Worm (Caenorhabditis elegans) whole organism, L1 larva: ENCODE results near the gene Y53F4B.7.

Experiments
- C04F5.9 ChIP-seq: sonication (generic microtip); optimal IDR thresholded peaks from 2 replicates; lab custom pipeline; 2016; ENCODE audit warnings: missing genetic modification characterization, missing compliant biosample characterization
- C16A3.4 ChIP-seq: fragments of 150-350 bp; optimal IDR thresholded peaks from 2 replicates; lab custom pipeline; 2014; ENCODE audit warnings: missing biosample characterization, missing genetic modification characterization
- F16B12.6 ChIP-seq: fragments of 150-350 bp; optimal IDR thresholded peaks from 2 replicates; lab custom pipeline; 2014; ENCODE audit warnings: missing biosample characterization, missing genetic modification characterization
- aha-1 ChIP-seq: fragments of 150-350 bp; optimal IDR thresholded peaks from 2 replicates; lab custom pipeline; 2014; ENCODE audit warnings: missing biosample characterization, missing genetic modification characterization
- blmp-1 ChIP-seq: fragments of 150-350 bp; optimal IDR thresholded peaks from 2 replicates; lab custom pipeline; 2014; ENCODE audit warnings: missing biosample characterization, missing genetic modification characterization
- ceh-8 ChIP-seq: fragments of 200-800 bp; sonication (Bioruptor generic); optimal IDR thresholded peaks from 2 replicates; lab custom pipeline; 2018; ENCODE audit warnings: mild to moderate bottlenecking, missing genetic modification characterization, moderate library complexity, missing compliant biosample characterization
- ceh-82 ChIP-seq, 3 experiments: fragments of 150-350 bp in 1 of 3; sonication (generic microtip) in 2 of 3; optimal IDR thresholded peaks; 2 replicates each; lab custom pipeline; 2014 to 2017; ENCODE audit warnings: missing biosample characterization in 3 of 3, missing genetic modification characterization in 3 of 3
- dpl-1 ChIP-seq, 3 experiments: fragments of 150-350 bp in 2 of 3; sonication (generic microtip) in 1 of 3; optimal IDR thresholded peaks; 2 replicates each; lab custom pipeline; 2014 to 2017; ENCODE audit warnings: missing biosample characterization in 3 of 3, missing genetic modification characterization in 3 of 3, missing genetic modification reagents in 3 of 3
- dsc-1 ChIP-seq: sonication (generic microtip); optimal IDR thresholded peaks from 2 replicates; lab custom pipeline; 2016; ENCODE audit warnings: mild to moderate bottlenecking, missing genetic modification characterization, missing compliant biosample characterization
- efl-1 ChIP-seq, 4 experiments: fragments of 150-350 bp; optimal IDR thresholded peaks in 3 of 4; peaks in 1 of 4; 1 replicate in 1 of 4; 2 replicates in 3 of 4; lab custom pipeline; 2014; ENCODE audit warnings: missing biosample characterization in 2 of 4, missing genetic modification characterization in 2 of 4, missing genetic modification reagents in 2 of 4
- efl-3 ChIP-seq: fragments of 200-800 bp; sonication (Bioruptor generic); optimal IDR thresholded peaks from 2 replicates; lab custom pipeline; 2018; ENCODE audit warnings: mild to moderate bottlenecking, missing genetic modification characterization, missing compliant biosample characterization
- elt-2 ChIP-seq: sonication (generic microtip); optimal IDR thresholded peaks from 2 replicates; lab custom pipeline; 2016; ENCODE audit warnings: missing genetic modification characterization, mild to moderate bottlenecking, inconsistent platforms, missing compliant biosample characterization, missing genetic modification reagents
- fkh-4 ChIP-seq: sonication (generic microtip); optimal IDR thresholded peaks from 2 replicates; lab custom pipeline; 2016; ENCODE audit warnings: missing compliant biosample characterization, missing genetic modification characterization, borderline replicate concordance
- fkh-8 ChIP-seq: sonication (generic microtip); optimal IDR thresholded peaks from 2 replicates; lab custom pipeline; 2016; ENCODE audit warnings: mild to moderate bottlenecking, missing genetic modification characterization, missing compliant biosample characterization
- grh-1 ChIP-seq: fragments of 200-800 bp; sonication (Bioruptor generic); IDR thresholded peaks from 2 replicates; pipeline ENCODE4 v1.3.6; 2022; ENCODE audit warnings: missing genetic modification reagents, missing genetic modification characterization, missing compliant biosample characterization
- hlh-4 ChIP-seq: sonication (generic microtip); optimal IDR thresholded peaks from 2 replicates; lab custom pipeline; 2016; ENCODE audit warnings: mild to moderate bottlenecking, missing genetic modification characterization, missing compliant biosample characterization
- hpl-2 ChIP-seq: fragments of 150-350 bp; optimal IDR thresholded peaks from 2 replicates; lab custom pipeline; 2014; ENCODE audit warnings: missing biosample characterization, missing genetic modification reagents, missing genetic modification characterization
- irx-1 ChIP-seq: sonication (generic microtip); optimal IDR thresholded peaks from 2 replicates; lab custom pipeline; 2016; ENCODE audit warnings: missing genetic modification characterization, missing compliant biosample characterization
- lin-13 ChIP-seq: fragments of 150-350 bp; optimal IDR thresholded peaks from 2 replicates; lab custom pipeline; 2014; ENCODE audit warnings: missing biosample characterization, missing genetic modification reagents, missing genetic modification characterization
- lin-14 ChIP-seq: fragments of 200-800 bp; sonication (Bioruptor generic); optimal IDR thresholded peaks from 2 replicates; lab custom pipeline; 2018; ENCODE audit warnings: mild to moderate bottlenecking, missing genetic modification characterization, moderate library complexity, missing compliant biosample characterization
- lir-3 ChIP-seq: sonication (generic microtip); optimal IDR thresholded peaks from 2 replicates; lab custom pipeline; 2016; ENCODE audit warnings: mild to moderate bottlenecking, missing genetic modification characterization, moderate library complexity, missing compliant biosample characterization; ENCODE audit not compliant: poor library complexity
- mef-2 ChIP-seq: fragments of 150-350 bp; optimal IDR thresholded peaks from 2 replicates; lab custom pipeline; 2014; ENCODE audit warnings: missing biosample characterization, missing genetic modification characterization
- mep-1 ChIP-seq: fragments of 150-350 bp; optimal IDR thresholded peaks from 2 replicates; lab custom pipeline; 2014; ENCODE audit warnings: missing biosample characterization, missing genetic modification characterization
- nhr-12 ChIP-seq: sonication (generic microtip); optimal IDR thresholded peaks from 2 replicates; lab custom pipeline; 2017; ENCODE audit warnings: missing biosample characterization, missing genetic modification characterization
- nhr-19 ChIP-seq: fragments of 200-800 bp; sonication (Bioruptor generic); conservative IDR thresholded peaks from 2 replicates; pipeline ENCODE4 v1.3.6; 2022; ENCODE audit warnings: missing genetic modification characterization, missing compliant biosample characterization
- nhr-237 ChIP-seq: fragments of 150-350 bp; optimal IDR thresholded peaks from 2 replicates; lab custom pipeline; 2014; ENCODE audit warnings: missing biosample characterization, missing genetic modification characterization
- nhr-71 ChIP-seq: sonication (generic microtip); optimal IDR thresholded peaks from 2 replicates; lab custom pipeline; 2016; ENCODE audit warnings: mild to moderate bottlenecking, missing genetic modification characterization, moderate library complexity, missing compliant biosample characterization
- nhr-76 ChIP-seq: sonication (generic microtip); optimal IDR thresholded peaks from 2 replicates; lab custom pipeline; 2017; ENCODE audit warnings: missing biosample characterization, missing genetic modification characterization
- nhr-84 ChIP-seq: sonication (generic microtip); optimal IDR thresholded peaks from 2 replicates; lab custom pipeline; 2017; ENCODE audit warnings: missing biosample characterization, missing genetic modification characterization
- nhr-85 ChIP-seq: sonication (generic microtip); peaks from one replicate; lab custom pipeline; 2016; ENCODE audit warnings: missing genetic modification characterization, inconsistent platforms, missing compliant biosample characterization
- nhr-90 ChIP-seq: sonication (generic microtip); optimal IDR thresholded peaks from 2 replicates; lab custom pipeline; 2016; ENCODE audit warnings: mild to moderate bottlenecking, missing genetic modification characterization, missing compliant biosample characterization; ENCODE audit not compliant: poor library complexity
- pag-3 ChIP-seq: sonication (generic microtip); optimal IDR thresholded peaks from 2 replicates; lab custom pipeline; 2017; ENCODE audit warnings: missing genetic modification characterization, mild to moderate bottlenecking, missing compliant biosample characterization, antibody characterized with exemption, borderline replicate concordance; ENCODE audit not compliant: insufficient read depth
- pax-3 ChIP-seq: fragments of 200-800 bp; sonication (Bioruptor generic); optimal IDR thresholded peaks from 2 replicates; lab custom pipeline; 2018; ENCODE audit warnings: mild to moderate bottlenecking, missing genetic modification characterization, moderate library complexity, missing compliant biosample characterization
- pqm-1 ChIP-seq: sonication (generic microtip); optimal IDR thresholded peaks from 3 replicates; lab custom pipeline; 2017; ENCODE audit warnings: missing biosample characterization, missing genetic modification characterization
- rnt-1 ChIP-seq: sonication (generic microtip); optimal IDR thresholded peaks from 2 replicates; lab custom pipeline; 2016; ENCODE audit warnings: mild to moderate bottlenecking, missing genetic modification characterization, moderate library complexity, missing compliant biosample characterization
- skn-1 ChIP-seq: fragments of 150-350 bp; optimal IDR thresholded peaks from 2 replicates; lab custom pipeline; 2014; ENCODE audit warnings: missing biosample characterization, missing genetic modification characterization
- unc-30 ChIP-seq: sonication (generic microtip); optimal IDR thresholded peaks from 2 replicates; lab custom pipeline; 2017; ENCODE audit warnings: missing biosample characterization, missing genetic modification characterization
- unc-86 ChIP-seq: sonication (generic microtip); optimal IDR thresholded peaks from 2 replicates; lab custom pipeline; 2016; ENCODE audit warnings: missing genetic modification characterization, missing compliant biosample characterization
- unc-98 ChIP-seq: fragments of 200-800 bp; sonication (Bioruptor generic); IDR thresholded peaks from 2 replicates; pipeline ENCODE4 v1.3.6; 2022; ENCODE audit warnings: missing genetic modification characterization, missing compliant biosample characterization
- xbp-1 ChIP-seq: sonication (generic microtip); optimal IDR thresholded peaks from 2 replicates; lab custom pipeline; 2016; ENCODE audit warnings: missing genetic modification characterization, missing compliant biosample characterization
- zag-1 ChIP-seq: fragments of 150-350 bp; optimal IDR thresholded peaks from 2 replicates; lab custom pipeline; 2014; ENCODE audit warnings: missing biosample characterization, missing genetic modification characterization
- ztf-4 ChIP-seq: fragments of 150-350 bp; optimal IDR thresholded peaks from 2 replicates; lab custom pipeline; 2014; ENCODE audit warnings: missing biosample characterization, missing genetic modification characterization

Gene Y53F4B.7

ce11 chrII:15003410-15003809 lies 10.7 kb downstream of the Y53F4B.7 start, which contains the start of gene Y53F4B.10:
Y53F4B.10 (minus strand) TSS chrII:15003510.
- TF ChIP-seq rnt-1 (no peak), unc-30 (no peak), ceh-82 (tag; optimal IDR thresholded peaks at IDR 0.05; lab: Kevin White, UChicago) (no peak), nhr-71 (no peak), mep-1 (tag; lab: Kevin White, UChicago) (no peak), lir-3 (no peak), nhr-19 (GFP tag; lab: Robert Waterston, UW) (no peak), ztf-4 (tag; lab: Kevin White, UChicago) (no peak), xbp-1 (tag; lab: Kevin White, UChicago) (no peak)

ce11 chrII:15004538-15004937 lies 11.8 kb downstream of the Y53F4B.7 start:
- TF ChIP-seq nhr-85 (tag; lab: Kevin White, UChicago) = peak; percentile 44
- no peak for TF ChIP-seq pqm-1 (tag; lab: Kevin White, UChicago)
- TF ChIP-seq pax-3 (tag; lab: Kevin White, UChicago) = no peak
- TF ChIP-seq dpl-1 (GFP tag; optimal IDR thresholded peaks at IDR 0.05; lab: Kevin White, UChicago) = peak in 1 of 3 experiments; percentile 38
- TF ChIP-seq rnt-1 = no peak
- TF ChIP-seq mef-2 (tag; lab: Kevin White, UChicago) = no peak
- no peak for TF ChIP-seq elt-2 (tag; lab: Kevin White, UChicago)
- TF ChIP-seq efl-1 (optimal IDR thresholded peaks at IDR 0.05; lab: Kevin White, UChicago) = peak; percentile 18 to 45
- peak; percentile 27 to 76 for TF ChIP-seq efl-1 (GFP tag; optimal IDR thresholded peaks at IDR 0.05 in 1 of 2; lab: Kevin White, UChicago)
- TF ChIP-seq, all 84 proteins: peak for 3

- no peak for TF ChIP-seq nhr-76 (tag; lab: Kevin White, UChicago)
- TF ChIP-seq pax-3 (tag; lab: Kevin White, UChicago) = no peak
- TF ChIP-seq C16A3.4 (tag; lab: Kevin White, UChicago) = no peak
- TF ChIP-seq unc-86 (tag; lab: Kevin White, UChicago) = no peak
- no peak for TF ChIP-seq unc-30
- TF ChIP-seq irx-1 (tag; lab: Kevin White, UChicago) = no peak
- no peak for TF ChIP-seq blmp-1 (tag; lab: Kevin White, UChicago)
- TF ChIP-seq nhr-71 = no peak
- no peak for TF ChIP-seq zag-1 (tag; lab: Kevin White, UChicago)
- TF ChIP-seq fkh-4 (tag; lab: Kevin White, UChicago) = no peak
- no peak for TF ChIP-seq hpl-2 (GFP tag; lab: Kevin White, UChicago)
- TF ChIP-seq efl-3 (GFP tag; lab: Kevin White, UChicago) = no peak
- no peak for TF ChIP-seq grh-1 (GFP tag; lab: Robert Waterston, UW)
- TF ChIP-seq unc-98 = no peak
- no peak for TF ChIP-seq skn-1
Measured at ce11 chrII:15005118-15005517, 12.4 kb downstream of the Y53F4B.7 start.

ce11 chrII:15008481-15009057 lies 15.9 kb downstream of the Y53F4B.7 start:
- TF ChIP-seq pax-3 (tag; lab: Kevin White, UChicago) (peak; percentile 61), unc-98 (peak; percentile 50; the same call in 1 of the 2 replicates), nhr-76 (tag; lab: Kevin White, UChicago) (no peak), efl-1 (optimal IDR thresholded peaks at IDR 0.05; lab: Kevin White, UChicago) (no peak), efl-1 (GFP tag; optimal IDR thresholded peaks at IDR 0.05 in 1 of 2; lab: Kevin White, UChicago) (peak in 1 of 2 experiments; percentile 89), nhr-85 (tag; lab: Kevin White, UChicago) (peak; percentile 75), nhr-84 (tag; lab: Kevin White, UChicago) (no peak), nhr-90 (tag; lab: Kevin White, UChicago) (peak; percentile 19)

ce11 chrII:15010366-15011235 lies 17.9 kb downstream of the Y53F4B.7 start, which contains the start of the genes Y53F4B.9 and Y53F4B.11:
Y53F4B.9 (minus strand) TSS chrII:15010416.
Y53F4B.11 (plus strand) TSS chrII:15010748.
- no peak for TF ChIP-seq C04F5.9
- TF ChIP-seq lin-13 (GFP tag; lab: Kevin White, UChicago) = peak; percentile 78
- TF ChIP-seq fkh-8 (tag; lab: Kevin White, UChicago) = peak; percentile 75
- peak; percentile 22 for TF ChIP-seq ceh-8 (GFP tag; lab: Kevin White, UChicago)
- TF ChIP-seq F16B12.6 (tag; lab: Kevin White, UChicago) = peak; percentile 70
- peak; percentile 61 for TF ChIP-seq dsc-1
- no peak for TF ChIP-seq hlh-4 (tag; lab: Kevin White, UChicago)
- TF ChIP-seq lin-14 = peak; percentile 69
- TF ChIP-seq pag-3 (tag; lab: Kevin White, UChicago) = no peak
- no peak for TF ChIP-seq nhr-12 (tag; lab: Kevin White, UChicago)
- TF ChIP-seq nhr-237 = peak; percentile 53
- no peak for TF ChIP-seq aha-1 (tag; lab: Kevin White, UChicago)
